Fruit fly (Drosophila melanogaster): ENCODE data around the gene CG13643.

The CG13643 gene

DNA sequence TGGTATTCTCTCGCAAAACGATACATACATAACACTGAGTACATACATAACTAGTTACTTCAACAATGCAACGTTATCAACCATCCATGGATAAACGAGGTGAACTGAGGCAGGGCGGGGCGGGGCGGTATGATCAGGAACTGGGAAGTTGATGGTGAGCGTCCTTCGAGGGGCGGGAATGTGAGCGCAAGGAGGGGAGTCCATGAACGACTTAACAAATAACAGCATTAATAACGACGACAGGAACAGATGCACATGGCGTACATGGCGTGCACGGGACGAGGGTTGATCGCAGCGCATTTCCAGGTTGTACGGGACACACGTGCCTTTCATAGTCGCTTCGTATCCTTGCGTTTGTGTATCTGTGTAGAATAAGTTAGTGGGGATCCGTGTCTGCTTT, 37.8 kb downstream of the CG13643 start:
- TF ChIP-seq CTCF (optimal IDR thresholded peaks at IDR 0.05) (no peak), CG8478 (optimal IDR thresholded peaks at IDR 0.05) (no peak)

DNA sequence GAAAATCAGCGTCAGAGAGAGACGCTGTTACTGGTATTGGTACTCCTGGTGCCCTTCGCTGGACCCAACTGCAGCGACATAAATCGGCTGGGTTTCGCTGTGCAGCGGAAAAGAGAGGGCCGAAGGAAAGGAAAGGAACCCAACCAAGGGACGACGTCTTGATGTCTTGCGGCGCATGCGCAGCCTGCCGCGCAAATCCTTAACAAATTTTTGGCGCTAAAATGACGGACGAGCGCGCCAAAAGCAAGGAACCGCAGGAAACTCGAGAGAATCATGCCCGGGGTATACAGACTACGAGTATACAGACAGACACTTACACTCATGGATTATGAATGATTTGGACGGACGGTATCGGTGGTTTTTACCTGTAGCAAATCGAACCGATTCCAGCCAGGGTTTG, 38.8 kb downstream of the CG13643 start:
- TF ChIP-seq CG8478 (optimal IDR thresholded peaks at IDR 0.05) (no peak), CTCF (optimal IDR thresholded peaks at IDR 0.05) (no peak)

DNA sequence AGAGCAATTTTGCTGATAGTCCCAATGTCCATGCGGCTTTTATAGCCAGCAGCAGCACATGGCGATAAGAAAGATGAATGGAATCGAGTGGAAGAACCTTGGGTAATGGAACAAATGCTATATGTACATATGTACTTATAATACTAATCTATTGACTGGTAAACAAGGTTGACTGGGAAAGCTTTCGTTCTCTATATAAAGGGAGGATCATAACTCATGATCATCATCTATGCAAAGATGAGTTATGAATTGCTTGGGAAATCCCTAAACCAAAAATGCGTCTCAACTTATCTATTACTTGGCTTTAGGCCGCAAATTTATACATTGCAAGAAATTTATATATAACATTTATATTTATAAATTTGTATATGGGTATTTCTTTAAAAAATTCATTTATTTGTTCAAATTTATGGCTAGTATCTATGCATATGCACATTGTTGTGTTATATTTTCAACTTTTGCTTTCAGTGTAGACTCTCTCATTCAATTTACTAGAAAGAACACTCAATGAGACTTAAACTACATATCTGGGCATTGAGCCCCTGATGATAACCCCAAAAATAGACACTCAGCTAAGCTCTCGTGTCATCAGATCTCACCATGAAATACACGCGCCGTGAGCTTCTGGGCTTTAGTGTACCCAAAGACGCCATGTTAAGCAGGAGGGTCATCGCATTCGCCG, 40.9 kb downstream of the CG13643 start, which contains the start of the genes Srg1 and Elal:
Srg1 (minus strand) TSS at position 14 of the 682 bp plus-strand sequence.
Elal (plus strand) TSS at position 632 of the 682 bp plus-strand sequence.
- TF ChIP-seq CG8478 (optimal IDR thresholded peaks at IDR 0.05) (no peak), CTCF (optimal IDR thresholded peaks at IDR 0.05) (no peak)

DNA sequence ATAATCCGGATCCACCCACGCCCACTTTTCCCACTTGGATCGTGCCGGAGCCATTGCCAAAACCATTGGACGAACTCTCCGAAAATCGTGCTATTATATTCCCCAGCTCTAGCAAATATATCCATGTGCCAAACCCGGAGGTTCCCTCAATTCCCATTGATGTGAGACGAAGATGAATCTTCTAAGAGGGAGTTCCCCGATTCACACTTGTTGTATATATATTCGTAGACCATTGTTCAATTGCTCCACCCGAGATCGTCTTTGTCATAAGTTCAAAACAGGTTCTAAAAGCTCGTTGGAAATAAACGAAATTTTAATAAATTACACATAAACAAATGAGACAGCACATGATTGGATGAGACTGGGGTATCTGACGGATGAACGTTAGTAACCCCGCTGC, 41.9 kb downstream of the CG13643 start:
- TF ChIP-seq CTCF (optimal IDR thresholded peaks at IDR 0.05) (no peak), CG8478 (optimal IDR thresholded peaks at IDR 0.05) (no peak)

DNA sequence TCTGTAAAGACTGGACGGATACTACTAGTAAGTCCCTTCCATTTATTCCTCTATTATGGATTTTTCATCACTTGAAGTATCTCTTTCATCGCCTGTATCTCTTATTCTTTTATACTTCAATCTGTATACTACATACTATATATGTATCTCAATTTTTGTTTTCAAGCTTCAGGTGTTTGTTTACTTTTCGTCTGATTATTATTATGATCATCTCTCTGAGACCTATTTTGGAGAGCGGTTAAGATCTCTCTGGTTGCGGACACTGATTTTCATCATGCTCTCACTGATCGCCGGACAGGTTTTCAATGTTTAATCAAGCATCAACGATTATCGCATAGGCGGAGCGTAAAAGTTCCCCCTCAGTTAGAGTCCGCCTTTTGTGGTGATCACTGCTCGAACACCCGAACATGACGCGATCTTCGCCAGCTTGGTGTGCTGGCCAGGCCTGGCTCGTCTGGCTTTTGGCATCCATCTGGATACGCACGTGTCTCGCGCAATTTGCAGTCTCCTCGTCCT, 43.2 kb downstream of the CG13643 start, which contains the start of gene CG7016:
CG7016 (plus strand) TSS at position 358 of the 516 bp plus-strand sequence.
- TF ChIP-seq CG8478 (optimal IDR thresholded peaks at IDR 0.05) (no peak), CTCF (optimal IDR thresholded peaks at IDR 0.05) (no peak)

DNA sequence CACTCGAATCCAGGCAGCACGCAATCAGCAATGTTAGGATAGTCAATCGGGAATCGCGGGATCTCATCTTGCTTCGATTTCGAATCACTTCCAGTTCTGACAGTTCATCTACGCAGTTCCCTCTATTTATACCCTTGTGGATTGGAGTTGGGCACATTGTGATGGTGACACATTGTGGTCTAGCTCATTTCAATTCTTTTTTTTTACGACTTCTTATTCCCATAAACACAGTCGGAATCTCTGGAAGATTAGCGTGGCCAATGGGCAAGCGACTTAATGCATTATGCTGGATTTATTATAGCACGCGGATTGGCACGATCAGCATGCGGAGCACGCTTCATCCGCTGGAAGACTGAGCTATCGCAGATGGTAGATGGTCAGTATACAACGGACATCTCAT, 43.7 kb downstream of the CG13643 start, which contains the start of gene CG13640:
CG13640 (minus strand) TSS at position 101 of the 400 bp plus-strand sequence.
- TF ChIP-seq CG8478 (optimal IDR thresholded peaks at IDR 0.05) (no peak), CTCF (optimal IDR thresholded peaks at IDR 0.05) (no peak)

DNA sequence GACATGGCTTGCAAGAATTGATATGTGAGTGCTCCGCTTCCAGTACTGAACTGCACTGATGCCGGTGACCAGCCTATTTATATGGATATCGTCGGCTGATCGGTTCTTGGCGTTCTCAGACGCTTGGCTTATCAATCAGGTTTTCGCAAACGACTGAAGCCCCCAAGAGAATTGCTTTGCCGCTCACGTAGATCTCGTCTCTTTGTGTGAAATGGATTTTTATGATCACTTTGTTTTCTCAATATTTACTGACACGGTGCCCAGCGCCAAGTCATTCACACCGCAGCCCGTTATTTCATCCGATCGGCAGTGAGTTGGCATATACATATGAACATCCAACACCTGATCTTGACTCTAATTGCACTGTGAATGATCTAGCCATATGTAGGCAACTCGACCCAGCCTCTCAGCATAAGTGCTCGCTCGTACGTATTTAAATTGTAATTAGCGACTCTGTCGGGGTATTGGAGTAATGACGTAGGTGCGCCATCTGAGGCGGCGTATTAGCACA, 45.4 kb downstream of the CG13643 start, which contains the start of gene CG13639:
CG13639 (minus strand) TSS at position 51 of the 511 bp plus-strand sequence.
- TF ChIP-seq CTCF (optimal IDR thresholded peaks at IDR 0.05) (no peak), CG8478 (optimal IDR thresholded peaks at IDR 0.05) (no peak)

DNA sequence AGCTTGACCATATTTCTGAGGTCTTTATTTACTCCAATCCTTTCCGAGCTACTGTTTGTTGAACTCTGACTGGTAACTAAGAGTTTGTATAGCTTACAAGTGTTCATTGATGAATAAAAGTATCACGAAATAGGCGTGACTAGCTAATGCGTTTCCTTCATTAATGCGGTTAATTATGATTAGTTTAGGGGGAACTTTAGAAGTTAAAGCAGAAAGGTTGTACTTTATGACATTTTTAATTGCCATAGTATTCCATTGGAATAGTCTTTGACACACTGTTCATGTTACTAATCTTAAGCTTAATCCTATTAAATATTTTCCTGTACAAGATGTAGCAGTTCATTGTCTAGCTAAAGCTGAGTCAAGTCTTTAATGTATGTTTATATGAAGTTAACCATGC, 46.1 kb downstream of the CG13643 start, which contains the start of gene ppk22:
ppk22 (minus strand) TSS at position 101 of the 400 bp plus-strand sequence.
- TF ChIP-seq CTCF (optimal IDR thresholded peaks at IDR 0.05), result no peak
- no peak for TF ChIP-seq CG8478 (optimal IDR thresholded peaks at IDR 0.05)

DNA sequence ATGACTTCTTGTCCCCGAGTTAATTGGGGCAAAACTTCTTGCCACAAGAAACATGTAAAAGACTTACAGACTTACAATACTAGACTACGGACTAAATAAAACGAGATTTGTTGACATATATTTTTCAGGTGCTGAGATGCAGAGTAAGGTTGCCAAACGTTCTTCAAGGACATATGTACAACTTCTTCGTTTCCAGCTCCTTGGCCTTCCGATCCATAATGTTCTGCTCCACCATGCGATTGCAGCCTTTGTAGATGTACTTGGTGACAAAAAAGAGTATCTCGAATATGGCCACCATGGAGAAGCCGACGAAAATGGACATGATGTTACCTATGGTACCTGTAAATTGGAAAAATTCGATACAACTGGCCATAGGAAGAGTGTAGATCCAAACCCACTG, 48.3 kb downstream of the CG13643 start, which contains the start of gene CAH4:
CAH4 (minus strand) TSS at position 101 of the 400 bp plus-strand sequence.
- no peak for TF ChIP-seq CTCF (optimal IDR thresholded peaks at IDR 0.05)
- no peak for TF ChIP-seq CG8478 (optimal IDR thresholded peaks at IDR 0.05)

DNA sequence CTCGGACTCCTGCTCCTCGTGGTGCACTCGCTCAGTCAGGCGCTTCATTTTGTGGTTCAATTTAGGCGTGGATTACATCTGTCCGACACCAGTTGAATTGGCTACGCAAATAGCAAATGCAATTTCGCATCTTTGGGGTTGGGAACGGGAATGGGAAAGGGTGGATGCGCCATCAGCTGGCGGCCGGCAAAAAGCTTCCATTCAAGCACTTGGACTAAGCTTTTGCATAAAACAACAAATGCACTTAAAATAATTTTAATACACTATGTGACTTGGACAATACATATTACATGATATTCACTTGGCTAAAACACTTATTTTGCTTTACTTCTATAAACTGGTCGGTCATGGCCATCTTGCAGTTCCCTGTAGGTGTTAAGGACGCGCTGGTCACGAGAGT, 49.7 kb downstream of the CG13643 start, which contains the start of gene HDAC11:
HDAC11 (minus strand) TSS at position 101 of the 400 bp plus-strand sequence.
- no peak for TF ChIP-seq CG8478 (optimal IDR thresholded peaks at IDR 0.05)
- TF ChIP-seq CTCF (optimal IDR thresholded peaks at IDR 0.05), result no peak

DNA sequence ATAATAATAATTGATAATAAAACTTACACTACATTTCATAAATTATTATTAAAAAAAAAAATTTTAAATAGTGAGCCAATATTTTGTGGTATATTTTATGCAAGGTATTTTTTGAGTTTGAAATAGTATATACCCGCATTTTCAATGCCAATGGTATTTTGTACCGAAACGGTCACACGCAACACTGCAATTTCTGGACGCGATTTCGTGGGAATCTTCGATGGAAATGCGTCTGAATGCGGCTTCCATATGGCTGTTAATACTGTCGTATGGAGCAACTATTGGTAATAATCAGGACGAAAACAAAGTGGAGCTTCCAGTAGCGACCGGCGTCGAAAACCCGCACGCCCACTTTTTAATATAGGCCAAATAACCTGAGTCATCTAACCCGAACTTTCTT, 54.4 kb downstream of the CG13643 start, which contains the start of gene Nct:
Nct (plus strand) TSS at position 173 of the 400 bp plus-strand sequence.
- TF ChIP-seq CTCF (optimal IDR thresholded peaks at IDR 0.05) (no peak), CG8478 (optimal IDR thresholded peaks at IDR 0.05) (no peak)

DNA sequence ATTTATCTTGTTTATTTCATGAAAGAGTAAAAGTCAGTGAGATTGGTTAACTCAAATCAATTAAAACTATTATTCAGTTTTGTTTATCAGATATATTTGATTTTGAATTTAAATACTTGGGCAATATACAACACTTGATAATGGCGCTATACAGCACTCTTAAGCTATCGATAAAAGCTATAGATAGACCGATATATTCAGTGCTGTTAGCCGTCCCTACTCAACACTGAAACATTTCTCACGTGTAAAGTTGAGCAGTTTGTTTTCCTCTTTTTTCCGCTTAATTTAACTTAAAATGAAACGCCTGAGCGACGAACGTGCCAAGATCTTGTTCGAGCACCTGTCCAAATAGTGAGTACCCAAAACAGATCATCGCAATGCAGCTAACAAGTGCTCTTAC, 55.4 kb downstream of the CG13643 start, which contains the start of gene CG7006:
CG7006 (plus strand) TSS at position 208 of the 400 bp plus-strand sequence.
- no peak for TF ChIP-seq CG8478 (optimal IDR thresholded peaks at IDR 0.05)
- no peak for TF ChIP-seq CTCF (optimal IDR thresholded peaks at IDR 0.05)

Data from S2 (cell line).